Fruit fly (Drosophila melanogaster) whole organism, embryonic: ENCODE results near the gene CG17593.
A peak's percentile ranks its signal among the peaks of the same experiment; 100 is the strongest.

ENCODE experiments used
- ATbp ChIP-seq: fragments of 200-800 bp; sonication (Bioruptor generic); optimal IDR thresholded peaks from 2 replicates; lab custom pipeline; 2017; ENCODE audit warnings: missing biosample characterization, mild to moderate bottlenecking, missing genetic modification characterization, missing genetic modification reagents
- Antp ChIP-seq: fragments of 200-800 bp; sonication (Bioruptor generic); optimal IDR thresholded peaks from 3 replicates; lab custom pipeline; 2016; ENCODE audit warnings: missing biosample characterization, missing genetic modification characterization
- Atf-2 ChIP-seq: fragments of 200-800 bp; sonication (Bioruptor generic); optimal IDR thresholded peaks from 2 replicates; lab custom pipeline; 2016; ENCODE audit warnings: missing biosample characterization, missing genetic modification characterization
- C15 ChIP-seq: fragments of 200-800 bp; sonication (Bioruptor generic); IDR thresholded peaks from 3 replicates; pipeline ENCODE4 v1.3.6; 2022; ENCODE audit warnings: missing biosample characterization, missing genetic modification characterization
- CG10274 ChIP-seq: fragments of 200-800 bp; sonication (Bioruptor generic); optimal IDR thresholded peaks from 3 replicates; lab custom pipeline; 2017; ENCODE audit warnings: missing biosample characterization, mild to moderate bottlenecking, missing genetic modification characterization
- CG11247 ChIP-seq: fragments of 200-800 bp; sonication (Bioruptor generic); IDR thresholded peaks from 2 replicates; pipeline ENCODE4 v1.3.6; 2022; ENCODE audit warnings: missing biosample characterization, missing genetic modification characterization
- CG11456 ChIP-seq: fragments of 200-800 bp; sonication (Bioruptor generic); IDR thresholded peaks from 3 replicates; pipeline ENCODE4 v1.3.6; 2022; ENCODE audit warnings: missing biosample characterization, missing genetic modification characterization
- CG11696 ChIP-seq: fragments of 200-800 bp; sonication (Bioruptor generic); IDR thresholded peaks from 2 replicates; pipeline ENCODE4 v1.3.6; 2022; ENCODE audit warnings: missing biosample characterization, missing genetic modification characterization
- CG12219 ChIP-seq: fragments of 200-800 bp; sonication (Bioruptor generic); optimal IDR thresholded peaks from 3 replicates; lab custom pipeline; 2018; ENCODE audit warnings: missing biosample characterization, mild to moderate bottlenecking, missing genetic modification characterization
- CG13296 ChIP-seq: fragments of 200-800 bp; sonication (Bioruptor generic); optimal IDR thresholded peaks from 3 replicates; lab custom pipeline; 2018; ENCODE audit warnings: missing biosample characterization, mild to moderate bottlenecking, missing genetic modification characterization
- CG16863 ChIP-seq: fragments of 200-800 bp; sonication (Bioruptor generic); optimal IDR thresholded peaks from 3 replicates; lab custom pipeline; 2016; ENCODE audit warnings: missing biosample characterization, missing genetic modification characterization
- CG17361 ChIP-seq: fragments of 200-800 bp; sonication (Bioruptor generic); IDR thresholded peaks from 3 replicates; pipeline ENCODE4 v1.3.6; 2022; ENCODE audit warnings: missing biosample characterization, missing genetic modification characterization
- CG17568 ChIP-seq: fragments of 200-800 bp; sonication (Bioruptor generic); optimal IDR thresholded peaks from 2 replicates; lab custom pipeline; 2018; ENCODE audit warnings: missing biosample characterization, mild to moderate bottlenecking, missing genetic modification characterization, moderate library complexity
- CG3847 ChIP-seq: fragments of 200-800 bp; sonication (Bioruptor generic); IDR thresholded peaks from 2 replicates; pipeline ENCODE4 v1.3.6; 2022; ENCODE audit warnings: missing biosample characterization, missing genetic modification characterization
- CG4424 ChIP-seq: fragments of 200-800 bp; sonication (Bioruptor generic); optimal IDR thresholded peaks from 3 replicates; lab custom pipeline; 2016; ENCODE audit warnings: missing biosample characterization, missing genetic modification characterization
- CG6791 ChIP-seq: fragments of 200-800 bp; sonication (Bioruptor generic); IDR thresholded peaks from 3 replicates; pipeline ENCODE4 v1.3.6; 2022; ENCODE audit warnings: missing biosample characterization, missing genetic modification characterization; ENCODE audit not compliant: partially characterized antibody
- CG7839 ChIP-seq: fragments of 200-800 bp; sonication (Bioruptor generic); optimal IDR thresholded peaks from 3 replicates; lab custom pipeline; 2018; ENCODE audit warnings: missing biosample characterization, mild to moderate bottlenecking, missing genetic modification characterization, moderate library complexity
- CG8290 ChIP-seq, 3 experiments: fragments of 200-800 bp; sonication (Bioruptor generic); optimal IDR thresholded peaks; 2 replicates each; lab custom pipeline; 2016 to 2019; ENCODE audit warnings: missing biosample characterization in 3 of 3, missing genetic modification characterization in 3 of 3, mild to moderate bottlenecking in 2 of 3, moderate library complexity in 1 of 3
- Dbx ChIP-seq: fragments of 200-800 bp; sonication (Bioruptor generic); IDR thresholded peaks from 3 replicates; pipeline ENCODE4 v1.3.6; 2022; ENCODE audit warnings: missing biosample characterization, missing genetic modification characterization
- Dip2 ChIP-seq: fragments of 200-800 bp; sonication (Bioruptor generic); IDR thresholded peaks from 2 replicates; pipeline ENCODE4 v1.3.6; 2022; ENCODE audit warnings: missing biosample characterization, missing genetic modification characterization
- H15 ChIP-seq: fragments of 200-800 bp; sonication (Bioruptor generic); IDR thresholded peaks from 3 replicates; pipeline ENCODE4 v1.3.6; 2022; ENCODE audit warnings: missing biosample characterization, missing genetic modification characterization
- Lhr ChIP-seq: fragments of 200-800 bp; sonication (Bioruptor generic); optimal IDR thresholded peaks from 3 replicates; lab custom pipeline; 2017; ENCODE audit warnings: mild to moderate bottlenecking, missing biosample characterization, missing genetic modification reagents, missing genetic modification characterization
- Lim3 ChIP-seq: fragments of 200-800 bp; sonication (Bioruptor generic); IDR thresholded peaks from 2 replicates; pipeline ENCODE4 v1.3.6; 2022; ENCODE audit warnings: missing biosample characterization, missing genetic modification characterization
- Meics ChIP-seq: fragments of 200-800 bp; sonication (Bioruptor generic); optimal IDR thresholded peaks from 2 replicates; lab custom pipeline; 2017; ENCODE audit warnings: missing biosample characterization, mild to moderate bottlenecking, missing genetic modification characterization
- Sry-β ChIP-seq: fragments of 200-800 bp; sonication (Bioruptor generic); optimal IDR thresholded peaks from 2 replicates; lab custom pipeline; 2018; ENCODE audit warnings: missing biosample characterization, mild to moderate bottlenecking, missing genetic modification characterization, moderate library complexity
- aop ChIP-seq: fragments of 200-800 bp; sonication (Bioruptor generic); IDR thresholded peaks from 2 replicates; pipeline ENCODE4 v1.3.6; 2022; ENCODE audit warnings: missing biosample characterization, missing genetic modification characterization
- crc ChIP-seq: fragments of 200-800 bp; sonication (Bioruptor generic); optimal IDR thresholded peaks from 2 replicates; lab custom pipeline; 2016; ENCODE audit warnings: missing biosample characterization, missing genetic modification characterization
- dan ChIP-seq: fragments of 200-800 bp; sonication (Bioruptor generic); IDR thresholded peaks from 2 replicates; pipeline ENCODE4 v1.3.6; 2022; ENCODE audit warnings: missing biosample characterization, missing genetic modification characterization
- danr ChIP-seq: fragments of 200-800 bp; sonication (Bioruptor generic); IDR thresholded peaks from 2 replicates; pipeline ENCODE4 v1.3.6; 2022; ENCODE audit warnings: missing biosample characterization, missing genetic modification characterization
- eyg ChIP-seq: fragments of 200-800 bp; sonication (Bioruptor generic); optimal IDR thresholded peaks from 3 replicates; lab custom pipeline; 2016; ENCODE audit warnings: missing biosample characterization, missing genetic modification characterization
- h ChIP-seq: fragments of >200 bp; optimal IDR thresholded peaks from 2 replicates; lab custom pipeline; 2017
- jigr1 ChIP-seq: fragments of 200-800 bp; sonication (Bioruptor generic); IDR thresholded peaks from 3 replicates; pipeline ENCODE4 v1.3.6; 2022; ENCODE audit warnings: missing biosample characterization, missing genetic modification characterization
- lov ChIP-seq, 2 experiments: fragments of 200-800 bp in 1 of 2; fragments of >200 bp in 1 of 2; sonication (Bioruptor generic) in 1 of 2; IDR thresholded peaks in 1 of 2; optimal IDR thresholded peaks in 1 of 2; 2 replicates in 1 of 2; 3 replicates in 1 of 2; pipeline versions ENCODE4 v1.3.6 to Lab custom; 2017 to 2022; ENCODE audit warnings: missing biosample characterization in 1 of 2, missing genetic modification characterization in 1 of 2
- odd ChIP-seq: fragments of 200-800 bp; sonication (Bioruptor generic); optimal IDR thresholded peaks from 2 replicates; lab custom pipeline; 2017; ENCODE audit warnings: missing biosample characterization, mild to moderate bottlenecking, missing genetic modification characterization
- ro ChIP-seq: fragments of 200-800 bp; sonication (Bioruptor generic); IDR thresholded peaks from 2 replicates; pipeline ENCODE4 v1.3.6; 2022; ENCODE audit warnings: missing biosample characterization, missing genetic modification characterization
- slbo ChIP-seq: fragments of 200-800 bp; sonication (Bioruptor generic); IDR thresholded peaks from 2 replicates; pipeline ENCODE4 v1.3.6; 2022; ENCODE audit warnings: missing biosample characterization, missing genetic modification characterization
- sqz ChIP-seq: fragments of 200-800 bp; sonication (Bioruptor generic); optimal IDR thresholded peaks from 3 replicates; lab custom pipeline; 2018; ENCODE audit warnings: missing biosample characterization, mild to moderate bottlenecking, missing genetic modification characterization

Gene CG17593

DNA sequence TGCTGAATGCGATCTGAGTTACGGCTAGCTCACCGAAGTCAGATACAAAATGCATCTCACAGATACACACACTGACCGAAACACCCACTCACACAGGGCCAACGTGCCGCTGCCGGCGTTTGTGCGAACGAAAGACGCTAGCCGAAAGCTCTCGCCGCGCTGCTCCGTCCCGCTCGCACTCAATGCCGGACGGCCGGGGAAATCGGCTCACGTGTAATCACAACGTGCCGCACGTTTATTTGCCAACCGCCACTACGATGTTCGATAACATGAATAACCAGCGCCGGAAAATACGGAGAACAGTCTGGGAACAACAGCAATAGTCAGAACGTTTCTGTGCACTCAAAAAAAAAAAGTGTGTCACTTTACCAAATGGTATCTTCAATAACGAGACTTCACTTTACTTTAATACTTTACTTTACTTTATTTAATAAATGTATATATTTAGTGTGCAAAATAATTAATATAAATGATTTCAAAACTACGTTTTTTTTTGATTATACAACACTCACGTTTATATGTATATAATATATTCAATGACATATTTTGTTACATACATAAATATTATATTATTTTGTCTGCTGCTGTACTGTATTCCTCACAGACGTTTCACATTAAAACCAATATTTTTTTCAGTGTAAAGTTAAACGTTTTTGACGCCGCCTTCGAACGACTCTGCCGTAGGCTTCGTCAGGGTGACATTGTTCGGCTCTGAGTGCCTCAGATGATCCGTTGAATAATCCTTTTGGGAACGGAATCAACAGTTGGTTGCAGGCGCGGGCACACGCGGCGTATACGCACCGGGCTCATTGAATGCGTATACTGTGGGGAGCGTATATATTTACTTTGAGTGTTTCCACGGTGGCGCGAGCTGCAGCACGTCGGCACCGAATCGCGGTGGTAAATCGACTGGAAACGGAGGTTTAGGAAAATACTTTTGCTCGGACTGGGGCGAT lies 7.2 kb upstream of the CG17593 start, which contains the start of gene tim (continued):
- no peak for TF ChIP-seq slbo (GFP tag; lab: Robert Waterston, UW)
- no peak for TF ChIP-seq Lhr
- peak; percentile 44 for TF ChIP-seq Meics (GFP tag; lab: Kevin White, UChicago)
- TF ChIP-seq CG13296 (GFP tag; lab: Kevin White, UChicago) = no peak
- no peak for TF ChIP-seq CG10274
- no peak for TF ChIP-seq sqz (GFP tag; lab: Kevin White, UChicago)
- TF ChIP-seq eyg (GFP tag; lab: Kevin White, UChicago) = no peak
- no peak for TF ChIP-seq CG17568 (GFP tag; lab: Kevin White, UChicago)
- no peak for TF ChIP-seq h (lab: Kevin White, UChicago)
- TF ChIP-seq dan (GFP tag; lab: Robert Waterston, UW) = no peak
- TF ChIP-seq ATbp = peak; percentile 46
- TF ChIP-seq Lim3 (GFP tag; lab: Robert Waterston, UW) = no peak
- TF ChIP-seq CG12219 = no peak
- no peak for TF ChIP-seq CG11696 (GFP tag; lab: Robert Waterston, UW)
- TF ChIP-seq CG3847 = no peak
- no peak for TF ChIP-seq Antp (GFP tag; lab: Kevin White, UChicago)
- TF ChIP-seq Dbx (GFP tag; lab: Robert Waterston, UW) = 0 out of 3 replicates have a peak, but pooled peaks have one; percentile 7
- peak; percentile 51; the same call in 2 of the 3 replicates for TF ChIP-seq CG17361 (GFP tag; lab: Robert Waterston, UW)
- no peak for TF ChIP-seq ro (GFP tag; lab: Robert Waterston, UW)
- no peak for TF ChIP-seq CG8290 (GFP tag; optimal IDR thresholded peaks at IDR 0.05; lab: Kevin White, UChicago)
- TF ChIP-seq CG8290 (tag; optimal IDR thresholded peaks at IDR 0.05; lab: Kevin White, UChicago) = no peak

DNA sequence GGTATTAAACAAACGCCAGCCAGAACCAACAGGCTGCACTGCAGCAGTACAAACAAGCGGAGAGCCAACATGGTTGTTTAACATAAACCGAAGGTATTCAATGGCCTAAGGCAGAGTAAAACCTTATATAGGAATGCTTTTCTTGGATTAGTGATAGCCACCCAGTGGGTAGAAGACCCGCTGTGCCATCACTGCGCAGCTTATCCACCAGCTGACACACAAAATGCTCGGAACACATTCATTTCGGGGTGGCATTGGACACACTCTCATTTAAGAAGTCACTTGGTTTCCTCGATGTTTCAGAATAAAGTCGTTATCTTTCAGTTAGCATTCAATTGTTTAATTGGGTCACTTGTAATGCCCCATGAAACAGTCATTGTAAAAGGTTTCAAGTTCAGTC lies 4.7 kb upstream of the CG17593 start, which contains the start of gene CG31954:
Gene CG31954, minus strand, starts transcription at position 101 of the 400 bp plus-strand sequence.
- TF ChIP-seq aop (GFP tag; lab: Robert Waterston, UW) = no peak
- TF ChIP-seq jigr1 (GFP tag; lab: Robert Waterston, UW) = no peak
- no peak for TF ChIP-seq Sry-β
- TF ChIP-seq CG11247 (GFP tag; lab: Robert Waterston, UW) = no peak
- TF ChIP-seq Atf-2 (GFP tag; lab: Kevin White, UChicago) = no peak
- no peak for TF ChIP-seq crc (GFP tag; lab: Kevin White, UChicago)
- TF ChIP-seq CG6791 (GFP tag; lab: Robert Waterston, UW) = no peak
- TF ChIP-seq lov (optimal IDR thresholded peaks at IDR 0.05; lab: Kevin White, UChicago) = no peak
- TF ChIP-seq lov (GFP tag; IDR thresholded peaks at IDR 0.05; lab: Robert Waterston, UW) = no peak
- no peak for TF ChIP-seq H15 (GFP tag; lab: Robert Waterston, UW)
- TF ChIP-seq danr (GFP tag; lab: Robert Waterston, UW) = no peak
- TF ChIP-seq, all 482 proteins: peak for 0

DNA sequence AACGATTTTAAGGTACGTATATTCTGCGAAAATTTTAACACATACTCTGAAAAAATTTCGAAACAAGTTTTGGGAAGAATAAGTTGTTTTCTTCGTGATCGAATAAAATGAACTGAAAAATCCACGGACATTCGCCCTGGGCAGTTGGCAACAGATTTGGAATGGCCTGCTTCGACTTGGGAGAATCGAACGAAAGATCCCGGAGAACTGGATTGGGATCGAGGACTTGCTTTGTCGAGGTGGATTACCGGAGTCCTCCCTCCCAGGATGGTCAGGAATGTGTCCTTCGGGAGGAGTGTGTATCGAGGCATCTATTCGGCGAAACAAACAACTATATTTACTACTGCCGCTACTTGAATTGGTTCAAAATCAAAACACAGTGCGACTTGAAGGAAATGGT lies 4.9 kb downstream of the CG17593 start, which contains the start of the genes CG3213 and CG8851:
Gene CG3213, minus strand, starts transcription at position 101 of the 400 bp plus-strand sequence.
Gene CG8851, plus strand, starts transcription at position 127 of the 400 bp plus-strand sequence.
- TF ChIP-seq Dip2 (GFP tag; lab: Robert Waterston, UW) = no peak
- TF ChIP-seq CG16863 (GFP tag; lab: Kevin White, UChicago) = no peak
- no peak for TF ChIP-seq CG7839 (tag; lab: Kevin White, UChicago)
- no peak for TF ChIP-seq odd (GFP tag; lab: Kevin White, UChicago)
- TF ChIP-seq CG11456 (GFP tag; lab: Robert Waterston, UW) = no peak
- TF ChIP-seq CG4424 (GFP tag; lab: Kevin White, UChicago) = no peak
- TF ChIP-seq C15 (GFP tag; lab: Robert Waterston, UW) = no peak
